ENCODE assay signal across 5 fruit fly cellular contexts in the genomic region with DNA sequence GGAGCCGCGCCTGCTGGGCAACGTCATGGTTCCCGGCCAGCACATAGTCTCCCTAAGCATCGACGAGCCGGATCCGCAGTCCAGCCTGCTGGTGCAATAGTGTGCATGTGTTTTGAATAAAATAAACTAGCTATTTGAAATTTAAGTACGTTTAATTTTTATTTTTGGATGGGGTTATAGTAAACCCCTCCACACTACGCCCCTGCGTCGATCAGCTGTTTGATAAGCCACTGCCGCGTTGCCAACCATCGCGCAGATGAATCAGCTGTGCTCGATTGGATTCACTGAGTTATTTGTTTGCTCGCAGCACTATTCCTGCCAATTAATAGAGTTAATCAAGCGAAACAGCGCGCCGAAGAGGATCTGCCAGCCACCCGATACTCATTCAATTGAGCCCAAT.
TF ChIP-seq lines count a peak whose summit lies in the region.

A gene (plus strand): TSS at position 254 of the 400 bp plus-strand sequence.

TF ChIP-seq in whole organism, adult, 20 proteins besides CTCF, POLR2A, EP300 and RAD21 (continued from another document):
- TF ChIP-seq CG1620 (GFP tag; optimal IDR thresholded peaks at IDR 0.05; lab: Kevin White, UChicago) = peak; percentile 48
- peak; percentile 28 for TF ChIP-seq toe (GFP tag; optimal IDR thresholded peaks at IDR 0.05; lab: Kevin White, UChicago)
- TF ChIP-seq CG7045 (GFP tag; optimal IDR thresholded peaks at IDR 0.05; lab: Kevin White, UChicago) = peak; percentile 44

TF ChIP-seq in whole organism, embryonic, 481 proteins besides CTCF, POLR2A, EP300 and RAD21 (continued from another document and continues in another):
- TF ChIP-seq Blimp-1 (GFP tag; optimal IDR thresholded peaks at IDR 0.05; lab: Kevin White, UChicago) (peak; percentile 25), ranshi (GFP tag; IDR thresholded peaks at IDR 0.05; lab: Robert Waterston, UW) (peak; percentile 76), bab2 (GFP tag; optimal IDR thresholded peaks at IDR 0.05; lab: Kevin White, UChicago) (peak; percentile 66), HLH3B (GFP tag; IDR thresholded peaks at IDR 0.05; lab: Robert Waterston, UW) (peak; percentile 62; the same call in 1 of the 2 replicates), CG1792 (GFP tag; optimal IDR thresholded peaks at IDR 0.05; lab: Kevin White, UChicago) (peak; percentile 48), wor (GFP tag; IDR thresholded peaks at IDR 0.05; lab: Robert Waterston, UW) (peak; percentile 42; the same call in 1 of the 2 replicates), CG6689 (GFP tag; IDR thresholded peaks at IDR 0.05; lab: Robert Waterston, UW) (peak; percentile 45; the same call in 1 of the 2 replicates), maf-S (GFP tag; optimal IDR thresholded peaks at IDR 0.05; lab: Kevin White, UChicago) (peak; percentile 25), Xbp1 (GFP tag; optimal IDR thresholded peaks at IDR 0.05; lab: Kevin White, UChicago) (peak; percentile 56), ttk (GFP tag; IDR thresholded peaks at IDR 0.05; lab: Robert Waterston, UW) (peak; percentile 46), CG18764 (GFP tag; optimal IDR thresholded peaks at IDR 0.05; lab: Kevin White, UChicago) (no peak), kay (GFP tag; optimal IDR thresholded peaks at IDR 0.05; lab: Kevin White, UChicago) (peak; percentile 77), Stat92E (GFP tag; optimal IDR thresholded peaks at IDR 0.05; lab: Kevin White, UChicago) (no peak), sug (tag; optimal IDR thresholded peaks at IDR 0.05; lab: Kevin White, UChicago) (peak; percentile 31), ftz-f1 (GFP tag; optimal IDR thresholded peaks at IDR 0.05; lab: Kevin White, UChicago) (peak; percentile 34), Abd-B (GFP tag; optimal IDR thresholded peaks at IDR 0.05; lab: Kevin White, UChicago) (no peak), CG12155 (GFP tag; optimal IDR thresholded peaks at IDR 0.05; lab: Kevin White, UChicago) (peak; percentile 40), klu (GFP tag; IDR thresholded peaks at IDR 0.05; lab: Robert Waterston, UW) (peak; percentile 33; the same call in 1 of the 2 replicates), amos (GFP tag; IDR thresholded peaks at IDR 0.05; lab: Robert Waterston, UW; ENCODE audit: partially characterized antibody) (no peak; the same call in 1 of the 2 replicates), CG2875 (GFP tag; optimal IDR thresholded peaks at IDR 0.05; lab: Kevin White, UChicago) (peak; percentile 38), CG1024 (GFP tag; IDR thresholded peaks at IDR 0.05; lab: Robert Waterston, UW) (peak; percentile 47; the same call in 1 of the 2 replicates), btn (GFP tag; optimal IDR thresholded peaks at IDR 0.05; lab: Kevin White, UChicago) (no peak), Bgb (GFP tag; IDR thresholded peaks at IDR 0.05; lab: Robert Waterston, UW; ENCODE audit: partially characterized antibody) (no peak), CG11093 (GFP tag; IDR thresholded peaks at IDR 0.05; lab: Robert Waterston, UW) (peak; percentile 50; the same call in 1 of the 3 replicates), Bdp1 (GFP tag; optimal IDR thresholded peaks at IDR 0.05; lab: Kevin White, UChicago) (peak; percentile 39), Sox102F (GFP tag; optimal IDR thresholded peaks at IDR 0.05; lab: Kevin White, UChicago) (peak; percentile 34), Deaf1 (tag; optimal IDR thresholded peaks at IDR 0.05; lab: Kevin White, UChicago) (peak; percentile 9), stwl (tag; optimal IDR thresholded peaks at IDR 0.05; lab: Kevin White, UChicago) (no peak), CG9215 (GFP tag; IDR thresholded peaks at IDR 0.05; lab: Robert Waterston, UW) (peak; percentile 64)

TF ChIP-seq in whole organism, prepupa, 60 proteins besides CTCF, POLR2A, EP300 and RAD21 (continued from another document and continues in another):
- TF ChIP-seq Hr38 (GFP tag; optimal IDR thresholded peaks at IDR 0.05; lab: Kevin White, UChicago) (no peak), Ets21C (GFP tag; optimal IDR thresholded peaks at IDR 0.05; lab: Kevin White, UChicago) (peak; percentile 25), pdm3 (GFP tag; optimal IDR thresholded peaks at IDR 0.05; lab: Kevin White, UChicago) (peak; percentile 52), CG7368 (GFP tag; optimal IDR thresholded peaks at IDR 0.05; lab: Kevin White, UChicago) (peak; percentile 12), CG4318 (GFP tag; optimal IDR thresholded peaks at IDR 0.05; lab: Kevin White, UChicago) (no peak), CG11762 (GFP tag; optimal IDR thresholded peaks at IDR 0.05; lab: Kevin White, UChicago; ENCODE audit: insufficient read depth) (peak; percentile 39), CG10631 (GFP tag; optimal IDR thresholded peaks at IDR 0.05; lab: Kevin White, UChicago) (peak; percentile 46), CG6854 (GFP tag; optimal IDR thresholded peaks at IDR 0.05; lab: Kevin White, UChicago) (peak; percentile 29), Eip75B (GFP tag; optimal IDR thresholded peaks at IDR 0.05; lab: Kevin White, UChicago) (peak; percentile 52), CG34406 (GFP tag; optimal IDR thresholded peaks at IDR 0.05; lab: Kevin White, UChicago) (peak; percentile 48), Smox (GFP tag; optimal IDR thresholded peaks at IDR 0.05; lab: Kevin White, UChicago) (peak; percentile 68), fd85E (GFP tag; optimal IDR thresholded peaks at IDR 0.05; lab: Kevin White, UChicago) (no peak), Eip78C (GFP tag; lab: Kevin White, UChicago) (peak; percentile 75), net (GFP tag; optimal IDR thresholded peaks at IDR 0.05; lab: Kevin White, UChicago) (peak; percentile 59), CG1621 (tag; optimal IDR thresholded peaks at IDR 0.05; lab: Kevin White, UChicago) (peak; percentile 34), svp (GFP tag; lab: Kevin White, UChicago) (peak; percentile 80), vri (GFP tag; optimal IDR thresholded peaks at IDR 0.05; lab: Kevin White, UChicago) (peak; percentile 22), CG32006 (GFP tag; optimal IDR thresholded peaks at IDR 0.05; lab: Kevin White, UChicago) (peak; percentile 56), Sox102F (GFP tag; optimal IDR thresholded peaks at IDR 0.05; lab: Kevin White, UChicago) (peak; percentile 44), CG8119 (GFP tag; IDR thresholded peaks at IDR 0.05; lab: Robert Waterston, UW) (peak; percentile 71), CG8319 (GFP tag; optimal IDR thresholded peaks at IDR 0.05; lab: Kevin White, UChicago) (peak; percentile 1), Ets96B (tag; optimal IDR thresholded peaks at IDR 0.05; lab: Kevin White, UChicago) (peak; percentile 21), eg (GFP tag; IDR thresholded peaks at IDR 0.05; lab: Robert Waterston, UW) (peak; percentile 85), Lpt (GFP tag; optimal IDR thresholded peaks at IDR 0.05; lab: Kevin White, UChicago) (no peak), CG15336 (GFP tag; IDR thresholded peaks at IDR 0.05; lab: Robert Waterston, UW) (peak; percentile 60), salr (GFP tag; optimal IDR thresholded peaks at IDR 0.05; lab: Kevin White, UChicago) (no peak), Eip93F (GFP tag; optimal IDR thresholded peaks at IDR 0.05; lab: Kevin White, UChicago) (no peak), fd59A (GFP tag; optimal IDR thresholded peaks at IDR 0.05; lab: Kevin White, UChicago) (peak; percentile 21), CG31627 (GFP tag; optimal IDR thresholded peaks at IDR 0.05; lab: Kevin White, UChicago) (peak; percentile 60), Sox14 (GFP tag; optimal IDR thresholded peaks at IDR 0.05; lab: Kevin White, UChicago) (peak; percentile 57), CG11294 (GFP tag; IDR thresholded peaks at IDR 0.05; lab: Robert Waterston, UW) (peak; percentile 33; the same call in 1 of the 2 replicates), Blimp-1 (GFP tag; optimal IDR thresholded peaks at IDR 0.05; lab: Kevin White, UChicago) (no peak)

TF ChIP-seq in whole organism, pupa, 21 proteins besides CTCF, POLR2A, EP300 and RAD21 (continued from another document):
- no peak for TF ChIP-seq D1 (tag; optimal IDR thresholded peaks at IDR 0.05; lab: Kevin White, UChicago)
TF ChIP-seq in whole organism, pupa: peak in this region for 15.

TF ChIP-seq in whole organism, wandering third instar larva, 38 proteins besides CTCF, POLR2A, EP300 and RAD21 (continued from another document):
- no peak for TF ChIP-seq lola (GFP tag; optimal IDR thresholded peaks at IDR 0.05; lab: Kevin White, UChicago)
- TF ChIP-seq woc (GFP tag; optimal IDR thresholded peaks at IDR 0.05; lab: Kevin White, UChicago) = peak; percentile 20
- no peak for TF ChIP-seq dmrt93B (GFP tag; optimal IDR thresholded peaks at IDR 0.05; lab: Kevin White, UChicago)
- no peak for TF ChIP-seq tai (GFP tag; optimal IDR thresholded peaks at IDR 0.05; lab: Kevin White, UChicago)
- TF ChIP-seq OdsH (GFP tag; optimal IDR thresholded peaks at IDR 0.05; lab: Kevin White, UChicago) = peak; percentile 43
- no peak for TF ChIP-seq Hr83 (GFP tag; optimal IDR thresholded peaks at IDR 0.05; lab: Kevin White, UChicago; ENCODE audit: poor library complexity, severe bottlenecking)
- peak; percentile 20 for TF ChIP-seq Hnf4 (GFP tag; optimal IDR thresholded peaks at IDR 0.05; lab: Kevin White, UChicago)
- TF ChIP-seq usp (GFP tag; optimal IDR thresholded peaks at IDR 0.05; lab: Kevin White, UChicago) = no peak
- peak; percentile 66 for TF ChIP-seq Myc (optimal IDR thresholded peaks at IDR 0.05; lab: Kevin White, UChicago)
- TF ChIP-seq Dfd (GFP tag; optimal IDR thresholded peaks at IDR 0.05; lab: Kevin White, UChicago) = no peak
- TF ChIP-seq Vsx2 (GFP tag; optimal IDR thresholded peaks at IDR 0.05; lab: Kevin White, UChicago; ENCODE audit: partially characterized antibody) = no peak
- TF ChIP-seq Dif (GFP tag; optimal IDR thresholded peaks at IDR 0.05; lab: Kevin White, UChicago; ENCODE audit: partially characterized antibody) = no peak
- peak; percentile 53 for TF ChIP-seq fru (GFP tag; optimal IDR thresholded peaks at IDR 0.05; lab: Kevin White, UChicago)
- peak; percentile 64 for TF ChIP-seq sv (GFP tag; optimal IDR thresholded peaks at IDR 0.05; lab: Kevin White, UChicago)
- no peak for TF ChIP-seq jim (GFP tag; optimal IDR thresholded peaks at IDR 0.05; lab: Kevin White, UChicago)
- TF ChIP-seq CG32264 (GFP tag; optimal IDR thresholded peaks at IDR 0.05; lab: Kevin White, UChicago) = no peak
- no peak for TF ChIP-seq brk (GFP tag; optimal IDR thresholded peaks at IDR 0.05; lab: Kevin White, UChicago)
